Fruit fly (Drosophila melanogaster) whole organism, prepupa: ENCODE measurements around the gene Bet3.
A peak's percentile ranks its signal among the peaks of the same experiment; 100 is the strongest.

Experiments used
- Blimp-1 ChIP-seq: fragments of 200-800 bp; sonication (Bioruptor generic); optimal IDR thresholded peaks from 3 replicates; lab custom pipeline; 2017; ENCODE audit warnings: missing biosample characterization, missing genetic modification characterization, mild to moderate bottlenecking, moderate library complexity, missing genetic modification reagents
- CG10631 ChIP-seq: fragments of 200-800 bp; sonication (Bioruptor generic); optimal IDR thresholded peaks from 2 replicates; lab custom pipeline; 2016; ENCODE audit warnings: missing biosample characterization, missing genetic modification characterization
- CG10669 ChIP-seq: fragments of 200-800 bp; sonication (Bioruptor generic); optimal IDR thresholded peaks from 3 replicates; lab custom pipeline; 2018; ENCODE audit warnings: missing biosample characterization, mild to moderate bottlenecking, missing genetic modification characterization, moderate library complexity
- CG11294 ChIP-seq: fragments of 200-800 bp; sonication (Bioruptor generic); IDR thresholded peaks from 2 replicates; pipeline ENCODE4 v1.3.6; 2022; ENCODE audit warnings: missing biosample characterization, missing genetic modification characterization
- CG11902 ChIP-seq: fragments of 200-800 bp; sonication (Bioruptor generic); optimal IDR thresholded peaks from 3 replicates; lab custom pipeline; 2016; ENCODE audit warnings: missing biosample characterization, missing genetic modification characterization
- CG15336 ChIP-seq: fragments of 200-800 bp; sonication (Bioruptor generic); IDR thresholded peaks from 2 replicates; pipeline ENCODE4 v1.3.6; 2022; ENCODE audit warnings: missing biosample characterization, missing genetic modification characterization
- CG1621 ChIP-seq: fragments of 200-800 bp; sonication (Bioruptor generic); optimal IDR thresholded peaks from 3 replicates; lab custom pipeline; 2018; ENCODE audit warnings: missing biosample characterization, mild to moderate bottlenecking, missing genetic modification characterization
- CG16779 ChIP-seq: fragments of 200-800 bp; sonication (Bioruptor generic); optimal IDR thresholded peaks from 3 replicates; lab custom pipeline; 2017; ENCODE audit warnings: missing biosample characterization, mild to moderate bottlenecking, missing genetic modification characterization
- CG3032 ChIP-seq: fragments of 200-800 bp; optimal IDR thresholded peaks from 2 replicates; lab custom pipeline; 2019; ENCODE audit warnings: missing biosample characterization, mild to moderate bottlenecking, missing genetic modification characterization, moderate library complexity
- CG32006 ChIP-seq: fragments of 200-800 bp; sonication (Bioruptor generic); optimal IDR thresholded peaks from 3 replicates; lab custom pipeline; 2017; ENCODE audit warnings: missing biosample characterization, mild to moderate bottlenecking, missing genetic modification characterization
- CG3919 ChIP-seq: fragments of 200-800 bp; sonication (Bioruptor generic); optimal IDR thresholded peaks from 3 replicates; lab custom pipeline; 2016; ENCODE audit warnings: missing biosample characterization, missing genetic modification characterization
- CG6163 ChIP-seq: fragments of 200-800 bp; sonication (Bioruptor generic); IDR thresholded peaks from 3 replicates; pipeline ENCODE4 v1.3.6; 2022; ENCODE audit warnings: missing biosample characterization, missing genetic modification characterization
- CG6276 ChIP-seq: fragments of 200-800 bp; sonication (Bioruptor generic); optimal IDR thresholded peaks from 2 replicates; lab custom pipeline; 2017; ENCODE audit warnings: missing biosample characterization, mild to moderate bottlenecking, missing genetic modification characterization
- CG6792 ChIP-seq: fragments of 200-800 bp; sonication (Bioruptor generic); optimal IDR thresholded peaks from 3 replicates; lab custom pipeline; 2016; ENCODE audit warnings: missing biosample characterization, missing genetic modification characterization
- CG6808 ChIP-seq: fragments of 200-800 bp; sonication (Bioruptor generic); optimal IDR thresholded peaks from 3 replicates; lab custom pipeline; 2017; ENCODE audit warnings: missing biosample characterization, missing genetic modification characterization, mild to moderate bottlenecking, moderate library complexity, missing genetic modification reagents
- CG6854 ChIP-seq: fragments of 200-800 bp; sonication (Bioruptor generic); optimal IDR thresholded peaks from 2 replicates; lab custom pipeline; 2017; ENCODE audit warnings: missing biosample characterization, mild to moderate bottlenecking, missing genetic modification characterization
- CG7368 ChIP-seq: fragments of 200-800 bp; sonication (Bioruptor generic); optimal IDR thresholded peaks from 3 replicates; lab custom pipeline; 2016; ENCODE audit warnings: missing biosample characterization, missing genetic modification characterization
- CG8119 ChIP-seq: fragments of 200-800 bp; sonication (Bioruptor generic); IDR thresholded peaks from 3 replicates; pipeline ENCODE4 v1.3.6; 2022; ENCODE audit warnings: missing biosample characterization, missing genetic modification characterization
- CG8319 ChIP-seq: fragments of 200-800 bp; sonication (Bioruptor generic); optimal IDR thresholded peaks from 3 replicates; lab custom pipeline; 2016; ENCODE audit warnings: missing biosample characterization, missing genetic modification characterization
- Eip75B ChIP-seq: fragments of 200-800 bp; sonication (Bioruptor generic); optimal IDR thresholded peaks from 3 replicates; lab custom pipeline; 2016; ENCODE audit warnings: missing biosample characterization, missing genetic modification characterization
- Eip78C ChIP-seq: fragments of 200-800 bp; sonication (Bioruptor generic); peaks from one replicate; lab custom pipeline; 2016; ENCODE audit warnings: missing biosample characterization, missing genetic modification characterization
- Ets96B ChIP-seq: fragments of 200-800 bp; optimal IDR thresholded peaks from 2 replicates; lab custom pipeline; 2019; ENCODE audit warnings: missing biosample characterization, mild to moderate bottlenecking, missing genetic modification characterization, moderate library complexity
- Hr38 ChIP-seq: sonication (Bioruptor generic); optimal IDR thresholded peaks from 2 replicates; lab custom pipeline; 2016; ENCODE audit warnings: missing biosample characterization, missing genetic modification characterization
- Smox ChIP-seq: fragments of 200-800 bp; sonication (Bioruptor generic); optimal IDR thresholded peaks from 3 replicates; lab custom pipeline; 2016; ENCODE audit warnings: missing biosample characterization, missing genetic modification characterization
- Sox102F ChIP-seq: fragments of 200-800 bp; sonication (Bioruptor generic); optimal IDR thresholded peaks from 2 replicates; lab custom pipeline; 2016; ENCODE audit warnings: missing biosample characterization, mild to moderate bottlenecking, missing genetic modification characterization
- Sox14 ChIP-seq: fragments of 200-800 bp; sonication (Bioruptor generic); optimal IDR thresholded peaks from 3 replicates; lab custom pipeline; 2016; ENCODE audit warnings: missing biosample characterization, missing genetic modification characterization
- Sox15 ChIP-seq: fragments of 200-800 bp; sonication (Bioruptor generic); optimal IDR thresholded peaks from 3 replicates; lab custom pipeline; 2016; ENCODE audit warnings: missing biosample characterization, missing genetic modification characterization
- acj6 ChIP-seq: fragments of 200-800 bp; sonication (Bioruptor generic); optimal IDR thresholded peaks from 3 replicates; lab custom pipeline; 2016; ENCODE audit warnings: missing biosample characterization, missing genetic modification characterization
- cyc ChIP-seq: fragments of 200-800 bp; sonication (Bioruptor generic); optimal IDR thresholded peaks from 3 replicates; lab custom pipeline; 2016; ENCODE audit warnings: missing biosample characterization, missing genetic modification characterization
- dac ChIP-seq: fragments of 200-800 bp; sonication (Bioruptor generic); optimal IDR thresholded peaks from 2 replicates; lab custom pipeline; 2017; ENCODE audit warnings: missing biosample characterization, mild to moderate bottlenecking, missing genetic modification characterization
- dsx ChIP-seq: fragments of 200-800 bp; optimal IDR thresholded peaks from 3 replicates; lab custom pipeline; 2019; ENCODE audit warnings: missing biosample characterization, mild to moderate bottlenecking, missing genetic modification characterization, moderate library complexity; ENCODE audit not compliant: poor library complexity, severe bottlenecking
- fd59A ChIP-seq: fragments of 200-800 bp; sonication (Bioruptor generic); optimal IDR thresholded peaks from 2 replicates; lab custom pipeline; 2017; ENCODE audit warnings: missing biosample characterization, mild to moderate bottlenecking, missing genetic modification characterization, missing genetic modification reagents
- fkh ChIP-seq: fragments of 200-800 bp; sonication (Bioruptor generic); optimal IDR thresholded peaks from 3 replicates; lab custom pipeline; 2017; ENCODE audit warnings: missing biosample characterization, mild to moderate bottlenecking, missing genetic modification characterization, moderate library complexity
- lz ChIP-seq: fragments of 200-800 bp; sonication (Bioruptor generic); optimal IDR thresholded peaks from 3 replicates; lab custom pipeline; 2016; ENCODE audit warnings: missing biosample characterization, missing genetic modification characterization
- spab ChIP-seq: fragments of 200-800 bp; sonication (Bioruptor generic); optimal IDR thresholded peaks from 2 replicates; lab custom pipeline; 2017; ENCODE audit warnings: missing biosample characterization, mild to moderate bottlenecking, missing genetic modification characterization, missing genetic modification reagents
- ss ChIP-seq, 2 experiments: fragments of 200-800 bp; sonication (Bioruptor generic); optimal IDR thresholded peaks; 2 replicates in 1 of 2; 3 replicates in 1 of 2; lab custom pipeline; 2017 to 2018; ENCODE audit warnings: mild to moderate bottlenecking in 2 of 2, missing biosample characterization in 2 of 2, missing genetic modification characterization in 2 of 2, moderate library complexity in 1 of 2

The Bet3 gene

DNA sequence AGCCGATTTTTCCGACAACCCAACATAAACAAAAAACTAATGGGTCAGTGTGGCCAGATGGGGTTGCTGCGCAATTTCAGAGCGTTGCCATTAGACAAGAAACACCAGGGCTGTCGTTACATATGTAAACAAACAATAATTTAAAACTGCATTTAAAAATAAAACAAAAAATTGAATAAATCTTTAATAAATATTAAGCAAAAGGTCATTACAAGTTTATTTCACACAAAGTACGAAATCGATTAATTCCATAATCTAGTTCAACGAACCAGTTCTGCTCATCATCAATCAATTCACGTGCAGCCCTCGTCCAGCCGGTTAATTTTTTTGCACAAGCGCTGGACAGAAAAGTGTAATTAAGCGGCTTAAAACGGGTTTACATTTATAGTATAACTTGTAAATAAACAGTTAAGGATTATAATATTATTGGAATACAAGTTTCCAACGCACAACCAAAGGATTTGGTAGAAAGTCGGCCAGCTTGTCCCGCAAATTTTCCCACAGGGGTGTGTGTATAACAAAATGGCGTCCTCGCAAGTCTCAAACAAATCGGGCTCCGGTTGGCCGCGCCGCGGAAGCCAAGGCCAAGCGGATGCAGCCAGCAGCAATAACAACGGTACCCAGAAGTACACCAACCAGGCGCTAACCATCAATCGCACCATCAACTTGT lies 31.2 kb downstream of the Bet3 start, which contains the start of the genes CG4022 and Cpsf5 (continued):
- TF ChIP-seq Eip75B (GFP tag; lab: Kevin White, UChicago) (peak; percentile 78), dsx (GFP tag; lab: Kevin White, UChicago) (peak; percentile 41), ss (GFP tag; optimal IDR thresholded peaks at IDR 0.05; lab: Kevin White, UChicago) (peak; percentile 34 to 47), CG7368 (GFP tag; lab: Kevin White, UChicago) (peak; percentile 56), CG3919 (GFP tag; lab: Kevin White, UChicago) (peak; percentile 67), Ets96B (tag; lab: Kevin White, UChicago) (peak; percentile 61), CG8319 (GFP tag; lab: Kevin White, UChicago) (no peak), CG32006 (GFP tag; lab: Kevin White, UChicago) (peak; percentile 82), CG10669 (no peak), Eip78C (GFP tag; lab: Kevin White, UChicago) (peak; percentile 91), CG8119 (GFP tag; lab: Robert Waterston, UW) (peak; percentile 73), CG11902 (GFP tag; lab: Kevin White, UChicago) (peak; percentile 4), CG11294 (GFP tag; lab: Robert Waterston, UW) (0 out of 2 replicates have a peak, but pooled peaks have one; percentile 22), Blimp-1 (no peak), cyc (GFP tag; lab: Kevin White, UChicago) (peak; percentile 62), Hr38 (GFP tag; lab: Kevin White, UChicago) (no peak), Sox15 (GFP tag; lab: Kevin White, UChicago) (peak; percentile 46), CG6276 (GFP tag; lab: Kevin White, UChicago) (no peak), CG6854 (no peak), spab (no peak), CG10631 (GFP tag; lab: Kevin White, UChicago) (peak; percentile 79), CG6808 (peak; percentile 36)

DNA sequence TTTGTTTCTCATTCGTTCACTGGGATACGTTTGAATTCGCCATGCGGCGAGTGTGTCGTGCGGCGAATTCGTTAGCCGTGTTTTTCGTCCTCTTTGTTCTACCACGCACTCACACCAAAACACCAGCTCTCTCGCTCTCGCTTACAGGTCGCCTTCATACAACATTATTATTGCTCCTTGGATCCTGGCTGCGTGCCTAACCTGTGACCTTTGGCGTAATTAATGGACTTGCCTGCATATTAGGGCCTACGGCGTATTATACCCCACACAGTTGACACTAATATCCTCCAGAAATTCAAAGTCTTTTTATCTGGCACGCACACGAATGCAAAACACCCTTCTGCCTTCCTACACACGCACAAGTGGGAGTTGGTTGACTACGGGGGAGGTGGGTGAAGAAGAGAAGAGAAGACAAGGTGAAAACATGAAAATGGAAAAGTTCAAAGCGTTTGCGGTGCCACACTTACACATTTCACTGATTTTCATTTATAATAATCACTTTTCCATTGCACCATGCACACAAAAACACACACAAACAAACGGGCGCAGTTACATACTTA lies 32.0 kb downstream of the Bet3 start:
- TF ChIP-seq CG32006 (GFP tag; lab: Kevin White, UChicago) (no peak), Sox14 (peak; percentile 80), CG1621 (tag; lab: Kevin White, UChicago) (peak; percentile 52), CG15336 (GFP tag; lab: Robert Waterston, UW) (no peak), ss (GFP tag; optimal IDR thresholded peaks at IDR 0.05; lab: Kevin White, UChicago) (peak; percentile 23 to 41)
- TF ChIP-seq, all 60 proteins: peak for 3

DNA sequence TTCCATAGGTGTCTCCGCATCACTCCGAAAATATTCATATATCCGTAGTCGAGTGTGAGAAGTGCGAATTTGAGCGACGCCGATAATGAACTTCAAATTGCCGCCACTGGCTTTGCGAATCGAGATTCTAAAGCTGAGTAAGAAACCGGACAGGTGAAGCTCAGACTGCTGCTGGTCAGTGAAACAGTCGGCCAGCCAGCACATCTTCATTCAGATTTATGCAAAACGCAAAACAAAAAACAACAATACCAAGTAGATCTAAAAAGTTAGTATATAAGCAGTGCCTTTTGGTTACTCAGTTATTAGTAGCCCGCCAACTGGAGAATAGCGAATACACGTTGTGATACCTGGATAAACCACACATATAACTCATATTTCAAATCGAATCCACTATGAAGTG lies 37.6 kb downstream of the Bet3 start, which contains the start of gene Cpr67B:
Cpr67B (plus strand) TSS at position 301 of the 400 bp plus-strand sequence.
- TF ChIP-seq Ets96B (tag; lab: Kevin White, UChicago) (no peak), CG3032 (tag; lab: Kevin White, UChicago) (no peak), Eip78C (GFP tag; lab: Kevin White, UChicago) (no peak), CG1621 (tag; lab: Kevin White, UChicago) (no peak), acj6 (GFP tag; lab: Kevin White, UChicago) (no peak), fd59A (GFP tag; lab: Kevin White, UChicago) (no peak), lz (GFP tag; lab: Kevin White, UChicago) (no peak), CG16779 (tag; lab: Kevin White, UChicago) (no peak), CG6854 (no peak), CG6163 (no peak), CG15336 (GFP tag; lab: Robert Waterston, UW) (no peak), CG6792 (GFP tag; lab: Kevin White, UChicago) (no peak), fkh (GFP tag; lab: Kevin White, UChicago) (no peak), Sox102F (GFP tag; lab: Kevin White, UChicago) (no peak), cyc (GFP tag; lab: Kevin White, UChicago) (no peak), Smox (no peak), dac (GFP tag; lab: Kevin White, UChicago) (no peak)
- TF ChIP-seq, all 60 proteins: peak for 0
